Worm (Caenorhabditis elegans) whole organism, L1 larva: Measurements from ENCODE around the gene R02F2.8.

Source experiments
- ama-1 ChIP-seq: fragments of 150-350 bp; optimal IDR thresholded peaks from 2 replicates; lab custom pipeline; 2014
- blmp-1 ChIP-seq: fragments of 150-350 bp; optimal IDR thresholded peaks from 2 replicates; lab custom pipeline; 2014; ENCODE audit warnings: missing biosample characterization, missing genetic modification characterization
- fkh-4 ChIP-seq: sonication (generic microtip); optimal IDR thresholded peaks from 2 replicates; lab custom pipeline; 2016; ENCODE audit warnings: missing compliant biosample characterization, missing genetic modification characterization, borderline replicate concordance
- isw-1 ChIP-seq: fragments of 200-800 bp; sonication (Bioruptor generic); IDR thresholded peaks from 2 replicates; pipeline ENCODE4 v1.3.6; 2022; ENCODE audit warnings: missing genetic modification characterization, missing compliant biosample characterization
- jun-1 ChIP-seq: fragments of 150-350 bp; optimal IDR thresholded peaks from 2 replicates; lab custom pipeline; 2014; ENCODE audit warnings: missing biosample characterization, missing genetic modification reagents, missing genetic modification characterization
- mab-9 ChIP-seq: fragments of 200-800 bp; sonication (Bioruptor generic); IDR thresholded peaks from 2 replicates; pipeline ENCODE4 v1.3.6; 2022; ENCODE audit warnings: missing genetic modification reagents, missing genetic modification characterization, missing compliant biosample characterization
- nhr-237 ChIP-seq: fragments of 150-350 bp; optimal IDR thresholded peaks from 2 replicates; lab custom pipeline; 2014; ENCODE audit warnings: missing biosample characterization, missing genetic modification characterization
- nhr-28 ChIP-seq: fragments of 150-350 bp; optimal IDR thresholded peaks from 2 replicates; lab custom pipeline; 2014; ENCODE audit warnings: missing biosample characterization, missing genetic modification characterization
- snpc-4 ChIP-seq: fragments of 150-350 bp; optimal IDR thresholded peaks from 2 replicates; lab custom pipeline; 2014; ENCODE audit warnings: missing biosample characterization, missing genetic modification characterization
- unc-62 ChIP-seq: fragments of 150-350 bp; optimal IDR thresholded peaks from 2 replicates; lab custom pipeline; 2014; ENCODE audit warnings: missing biosample characterization, missing genetic modification reagents, missing genetic modification characterization
- ztf-11 ChIP-seq, 2 experiments: sonication (generic microtip); optimal IDR thresholded peaks; 2 replicates each; lab custom pipeline; 2016 to 2017; ENCODE audit warnings: missing genetic modification characterization in 2 of 2, missing biosample characterization in 1 of 2, missing compliant biosample characterization in 1 of 2
- ztf-4 ChIP-seq: fragments of 150-350 bp; optimal IDR thresholded peaks from 2 replicates; lab custom pipeline; 2014; ENCODE audit warnings: missing biosample characterization, missing genetic modification characterization

DNA sequence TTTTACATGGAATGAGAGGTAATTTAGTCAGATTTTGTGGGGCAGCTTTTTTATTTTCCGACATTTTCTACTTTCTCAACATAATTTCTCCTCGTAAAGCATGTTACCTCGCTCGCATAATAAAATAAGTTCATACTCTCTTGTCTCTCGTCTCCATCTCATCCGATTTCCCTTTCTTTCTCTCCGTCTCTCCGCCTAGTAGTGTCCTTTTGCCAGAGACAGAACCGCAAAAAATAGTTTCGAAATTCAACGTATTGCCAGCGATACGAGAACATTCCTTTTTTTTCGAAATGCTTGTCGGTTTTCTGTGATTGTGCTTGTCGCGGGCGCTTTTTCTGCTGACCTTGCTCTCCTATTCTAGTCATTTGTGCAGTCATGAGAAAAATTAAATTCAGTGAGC is 9.1 kb upstream of the R02F2.8 start:
- peak; percentile 54 for TF ChIP-seq nhr-237 (tag; lab: Kevin White, UChicago)
- TF ChIP-seq mab-9 = no peak
- peak; percentile 16 for TF ChIP-seq snpc-4 (tag; lab: Kevin White, UChicago)
- TF ChIP-seq ztf-11 (tag; optimal IDR thresholded peaks at IDR 0.05; lab: Kevin White, UChicago) = no peak
- peak; percentile 61 for TF ChIP-seq jun-1 (tag; lab: Kevin White, UChicago)
- no peak for TF ChIP-seq unc-62 (GFP tag; lab: Kevin White, UChicago)
- no peak for TF ChIP-seq nhr-28 (tag; lab: Kevin White, UChicago)
- peak; percentile 91 for TF ChIP-seq ama-1 (lab: Kevin White, UChicago)
- TF ChIP-seq isw-1 (GFP tag; lab: Robert Waterston, UW) = no peak
- TF ChIP-seq ztf-4 (tag; lab: Kevin White, UChicago) = peak; percentile 52
- no peak for TF ChIP-seq fkh-4 (tag; lab: Kevin White, UChicago)
- TF ChIP-seq blmp-1 (tag; lab: Kevin White, UChicago) = peak; percentile 83
